Fruit fly (Drosophila melanogaster) whole organism, embryonic: ENCODE data around the gene CG2875.

Experiments
- Aef1 ChIP-seq: fragments of 200-800 bp; sonication (Bioruptor generic); IDR thresholded peaks from 3 replicates; pipeline ENCODE4 v1.3.6; 2022; ENCODE audit warnings: missing biosample characterization, missing genetic modification characterization
- Antp ChIP-seq: fragments of 200-800 bp; sonication (Bioruptor generic); optimal IDR thresholded peaks from 3 replicates; lab custom pipeline; 2016; ENCODE audit warnings: missing biosample characterization, missing genetic modification characterization
- B-H1 ChIP-seq: fragments of 200-800 bp; sonication (Bioruptor generic); IDR thresholded peaks from 3 replicates; pipeline ENCODE4 v1.3.6; 2022; ENCODE audit warnings: missing biosample characterization, missing genetic modification characterization
- BEAF-32 ChIP-seq: fragments of 200-800 bp; sonication (Bioruptor generic); optimal IDR thresholded peaks from 3 replicates; lab custom pipeline; 2017; ENCODE audit warnings: missing biosample characterization, missing genetic modification characterization, mild to moderate bottlenecking, moderate library complexity, missing genetic modification reagents
- Bdp1 ChIP-seq: fragments of 200-800 bp; sonication (Bioruptor generic); optimal IDR thresholded peaks from 3 replicates; lab custom pipeline; 2016; ENCODE audit warnings: missing biosample characterization, missing genetic modification characterization
- CG10209 ChIP-seq: fragments of 200-800 bp; sonication (Bioruptor generic); optimal IDR thresholded peaks from 3 replicates; lab custom pipeline; 2017; ENCODE audit warnings: missing biosample characterization, mild to moderate bottlenecking, missing genetic modification characterization, missing genetic modification reagents
- CG10274 ChIP-seq: fragments of 200-800 bp; sonication (Bioruptor generic); optimal IDR thresholded peaks from 3 replicates; lab custom pipeline; 2017; ENCODE audit warnings: missing biosample characterization, mild to moderate bottlenecking, missing genetic modification characterization
- CG11696 ChIP-seq: fragments of 200-800 bp; sonication (Bioruptor generic); IDR thresholded peaks from 2 replicates; pipeline ENCODE4 v1.3.6; 2022; ENCODE audit warnings: missing biosample characterization, missing genetic modification characterization
- CG12219 ChIP-seq: fragments of 200-800 bp; sonication (Bioruptor generic); optimal IDR thresholded peaks from 3 replicates; lab custom pipeline; 2018; ENCODE audit warnings: missing biosample characterization, mild to moderate bottlenecking, missing genetic modification characterization
- CG12769 ChIP-seq: fragments of 200-800 bp; sonication (Bioruptor generic); optimal IDR thresholded peaks from 2 replicates; lab custom pipeline; 2019; ENCODE audit warnings: missing biosample characterization, mild to moderate bottlenecking, missing genetic modification characterization, moderate library complexity
- CG13894 ChIP-seq: fragments of 200-800 bp; sonication (Bioruptor generic); optimal IDR thresholded peaks from 3 replicates; lab custom pipeline; 2018; ENCODE audit warnings: missing biosample characterization, mild to moderate bottlenecking, missing genetic modification characterization, moderate library complexity
- CG14014 ChIP-seq: fragments of 200-800 bp; sonication (Bioruptor generic); IDR thresholded peaks from 2 replicates; pipeline ENCODE4 v1.3.6; 2022; ENCODE audit warnings: missing biosample characterization, missing genetic modification characterization
- CG15073 ChIP-seq: fragments of 200-800 bp; sonication (Bioruptor generic); optimal IDR thresholded peaks from 2 replicates; lab custom pipeline; 2016; ENCODE audit warnings: missing biosample characterization, missing genetic modification characterization
- CG1529 ChIP-seq: fragments of 200-800 bp; sonication (Bioruptor generic); optimal IDR thresholded peaks from 3 replicates; lab custom pipeline; 2018; ENCODE audit warnings: missing biosample characterization, missing genetic modification characterization
- CG1603 ChIP-seq: fragments of 200-800 bp; sonication (Bioruptor generic); optimal IDR thresholded peaks from 2 replicates; lab custom pipeline; 2019; ENCODE audit warnings: missing biosample characterization, mild to moderate bottlenecking, missing genetic modification characterization, moderate library complexity
- CG16813 ChIP-seq: fragments of 200-800 bp; sonication (Bioruptor generic); IDR thresholded peaks from 3 replicates; pipeline ENCODE4 v1.3.6; 2022; ENCODE audit warnings: missing biosample characterization, missing genetic modification characterization; ENCODE audit not compliant: partially characterized antibody
- CG17186 ChIP-seq: fragments of 200-800 bp; sonication (Bioruptor generic); optimal IDR thresholded peaks from 3 replicates; lab custom pipeline; 2017; ENCODE audit warnings: missing biosample characterization, missing genetic modification reagents, missing genetic modification characterization
- CG17359 ChIP-seq: fragments of 200-800 bp; sonication (Bioruptor generic); optimal IDR thresholded peaks from 3 replicates; lab custom pipeline; 2018; ENCODE audit warnings: missing biosample characterization, mild to moderate bottlenecking, missing genetic modification characterization, moderate library complexity
- CG32767 ChIP-seq: fragments of 200-800 bp; sonication (Bioruptor generic); IDR thresholded peaks from 2 replicates; pipeline ENCODE4 v1.3.6; 2022; ENCODE audit warnings: missing biosample characterization, missing genetic modification characterization
- CG6813 ChIP-seq: fragments of 200-800 bp; sonication (Bioruptor generic); optimal IDR thresholded peaks from 2 replicates; lab custom pipeline; 2017; ENCODE audit warnings: missing biosample characterization, missing genetic modification characterization, mild to moderate bottlenecking, moderate library complexity, missing genetic modification reagents
- CG7271 ChIP-seq: fragments of 200-800 bp; sonication (Bioruptor generic); optimal IDR thresholded peaks from 2 replicates; lab custom pipeline; 2018; ENCODE audit warnings: missing biosample characterization, mild to moderate bottlenecking, missing genetic modification characterization, moderate library complexity
- CG7556 ChIP-seq: fragments of 200-800 bp; sonication (Bioruptor generic); optimal IDR thresholded peaks from 2 replicates; lab custom pipeline; 2017; ENCODE audit warnings: missing biosample characterization, mild to moderate bottlenecking, missing genetic modification characterization
- CG7928 ChIP-seq: fragments of 200-800 bp; sonication (Bioruptor generic); optimal IDR thresholded peaks from 2 replicates; lab custom pipeline; 2017; ENCODE audit warnings: missing biosample characterization, mild to moderate bottlenecking, missing genetic modification characterization
- CG8359 ChIP-seq: fragments of 200-800 bp; sonication (Bioruptor generic); optimal IDR thresholded peaks from 2 replicates; lab custom pipeline; 2017; ENCODE audit warnings: missing biosample characterization, mild to moderate bottlenecking, missing genetic modification characterization, borderline replicate concordance
- CG8478 ChIP-seq: fragments of >200 bp; optimal IDR thresholded peaks from 2 replicates; lab custom pipeline; 2018
- Drgx ChIP-seq: fragments of 200-800 bp; sonication (Bioruptor generic); IDR thresholded peaks from 2 replicates; pipeline ENCODE4 v1.3.6; 2022; ENCODE audit warnings: missing biosample characterization, missing genetic modification characterization
- Ets97D ChIP-seq: fragments of 200-800 bp; sonication (Bioruptor generic); optimal IDR thresholded peaks from 3 replicates; lab custom pipeline; 2016; ENCODE audit warnings: missing biosample characterization, missing genetic modification characterization
- Hand ChIP-seq: fragments of 200-800 bp; sonication (Bioruptor generic); optimal IDR thresholded peaks from 2 replicates; lab custom pipeline; 2017; ENCODE audit warnings: mild to moderate bottlenecking, missing biosample characterization, missing genetic modification reagents, missing genetic modification characterization
- Hr78 ChIP-seq, 2 experiments: fragments of 200-800 bp in 1 of 2; fragments of >200 bp in 1 of 2; sonication (Bioruptor generic) in 1 of 2; optimal IDR thresholded peaks; 2 replicates each; lab custom pipeline; 2017 to 2019; ENCODE audit warnings: missing biosample characterization in 2 of 2, missing genetic modification characterization in 2 of 2, mild to moderate bottlenecking in 1 of 2, moderate library complexity in 1 of 2
- Meics ChIP-seq: fragments of 200-800 bp; sonication (Bioruptor generic); optimal IDR thresholded peaks from 2 replicates; lab custom pipeline; 2017; ENCODE audit warnings: missing biosample characterization, mild to moderate bottlenecking, missing genetic modification characterization
- NC2α ChIP-seq: fragments of 200-800 bp; sonication (Bioruptor generic); optimal IDR thresholded peaks from 2 replicates; lab custom pipeline; 2016; ENCODE audit warnings: missing biosample characterization, missing genetic modification characterization
- NC2β ChIP-seq: fragments of 200-800 bp; sonication (Bioruptor generic); optimal IDR thresholded peaks from 2 replicates; lab custom pipeline; 2016; ENCODE audit warnings: missing biosample characterization, missing genetic modification characterization
- Nf-YA ChIP-seq: fragments of 200-800 bp; sonication (Bioruptor generic); IDR thresholded peaks from 2 replicates; pipeline ENCODE4 v1.3.6; 2022; ENCODE audit warnings: missing biosample characterization, missing genetic modification characterization
- Rx ChIP-seq: fragments of 200-800 bp; sonication (Bioruptor generic); IDR thresholded peaks from 2 replicates; pipeline ENCODE4 v1.3.6; 2022; ENCODE audit warnings: missing biosample characterization, missing genetic modification characterization
- Sin3A ChIP-seq: fragments of >200 bp; optimal IDR thresholded peaks from 2 replicates; lab custom pipeline; 2018
- Spps ChIP-seq: fragments of 200-800 bp; sonication (Bioruptor generic); optimal IDR thresholded peaks from 2 replicates; lab custom pipeline; 2018; ENCODE audit warnings: missing biosample characterization, mild to moderate bottlenecking, missing genetic modification characterization
- Sry-δ ChIP-seq: fragments of 200-800 bp; sonication (Bioruptor generic); optimal IDR thresholded peaks from 2 replicates; lab custom pipeline; 2016; ENCODE audit warnings: missing biosample characterization, missing genetic modification characterization
- bab2 ChIP-seq: fragments of 200-800 bp; sonication (Bioruptor generic); optimal IDR thresholded peaks from 2 replicates; lab custom pipeline; 2016; ENCODE audit warnings: missing biosample characterization, missing genetic modification characterization
- bcd ChIP-seq: fragments of 200-800 bp; sonication (Bioruptor generic); optimal IDR thresholded peaks from 2 replicates; lab custom pipeline; 2017; ENCODE audit warnings: missing biosample characterization, mild to moderate bottlenecking, missing genetic modification characterization
- croc ChIP-seq: fragments of 200-800 bp; sonication (Bioruptor generic); conservative IDR thresholded peaks from 3 replicates; pipeline ENCODE4 v1.3.6; 2022; ENCODE audit warnings: missing biosample characterization, missing genetic modification characterization
- dati ChIP-seq: fragments of 200-800 bp; sonication (Bioruptor generic); IDR thresholded peaks from 2 replicates; pipeline ENCODE4 v1.3.6; 2022; ENCODE audit warnings: missing biosample characterization, missing genetic modification characterization
- ind ChIP-seq: fragments of 200-800 bp; sonication (Bioruptor generic); optimal IDR thresholded peaks from 3 replicates; lab custom pipeline; 2016; ENCODE audit warnings: missing biosample characterization, missing genetic modification characterization
- nerfin-1 ChIP-seq: fragments of 200-800 bp; sonication (Bioruptor generic); optimal IDR thresholded peaks from 3 replicates; lab custom pipeline; 2019; ENCODE audit warnings: missing biosample characterization, mild to moderate bottlenecking, missing genetic modification characterization, moderate library complexity
- pho ChIP-seq: fragments of 200-800 bp; sonication (Bioruptor generic); optimal IDR thresholded peaks from 2 replicates; lab custom pipeline; 2016; ENCODE audit warnings: missing biosample characterization, missing genetic modification characterization
- pita ChIP-seq: fragments of 200-800 bp; sonication (Bioruptor generic); optimal IDR thresholded peaks from 2 replicates; lab custom pipeline; 2017; ENCODE audit warnings: missing biosample characterization, mild to moderate bottlenecking, missing genetic modification characterization
- row ChIP-seq: fragments of 200-800 bp; sonication (Bioruptor generic); IDR thresholded peaks from 3 replicates; pipeline ENCODE4 v1.3.6; 2022; ENCODE audit warnings: missing biosample characterization, missing genetic modification characterization
- run ChIP-seq: fragments of 200-800 bp; sonication (Bioruptor generic); optimal IDR thresholded peaks from 3 replicates; lab custom pipeline; 2018; ENCODE audit warnings: missing biosample characterization, mild to moderate bottlenecking, missing genetic modification characterization
- sna ChIP-seq: fragments of 200-800 bp; sonication (Bioruptor generic); IDR thresholded peaks from 2 replicates; pipeline ENCODE4 v1.3.6; 2022; ENCODE audit warnings: missing biosample characterization, missing genetic modification characterization; ENCODE audit not compliant: partially characterized antibody
- tll ChIP-seq, 2 experiments: fragments of 200-800 bp in 1 of 2; fragments of >200 bp in 1 of 2; sonication (Bioruptor generic) in 1 of 2; optimal IDR thresholded peaks; 2 replicates each; lab custom pipeline; 2017 to 2019; ENCODE audit warnings: missing biosample characterization in 2 of 2, missing genetic modification characterization in 2 of 2, mild to moderate bottlenecking in 1 of 2, moderate library complexity in 1 of 2
- toy ChIP-seq: fragments of 200-800 bp; sonication (Bioruptor generic); IDR thresholded peaks from 2 replicates; pipeline ENCODE4 v1.3.6; 2022; ENCODE audit warnings: missing biosample characterization, missing genetic modification characterization

The CG2875 gene

DNA sequence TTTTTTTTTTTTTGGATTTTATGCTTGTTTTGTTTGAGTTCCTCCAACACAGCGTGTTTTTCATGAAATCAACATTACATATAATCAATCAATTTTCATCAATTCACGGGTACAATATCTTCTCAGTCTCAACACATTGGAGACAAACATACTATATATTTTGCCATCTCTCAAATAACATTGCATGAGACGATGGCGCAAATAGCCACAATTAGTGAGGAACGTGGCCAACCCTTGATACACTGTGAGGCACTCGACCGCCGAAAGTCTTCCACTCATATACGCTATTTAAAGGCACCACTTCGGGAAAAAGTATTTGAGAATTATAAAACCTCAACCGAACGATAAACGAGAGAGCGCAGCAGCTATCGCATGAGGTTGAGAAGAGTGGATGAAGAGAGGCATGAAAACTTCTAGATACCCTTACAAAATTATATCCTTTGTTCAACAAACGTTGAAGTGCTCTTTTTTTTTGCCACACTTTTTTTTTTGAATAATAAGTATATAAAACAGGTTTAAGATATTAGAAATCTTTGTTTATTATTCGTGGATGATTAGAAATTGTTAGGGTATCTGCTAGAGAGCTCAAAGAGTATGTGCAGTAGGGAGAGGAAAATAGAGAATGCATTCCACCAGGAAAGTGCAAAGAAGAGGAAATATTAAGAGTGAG lies 27.4 kb downstream of the CG2875 start (continued):
- peak; percentile 35 for TF ChIP-seq CG10274 (GFP tag; lab: Kevin White, UChicago)
- TF ChIP-seq CG7556 (GFP tag; lab: Kevin White, UChicago): peak; percentile 88
- TF ChIP-seq Nf-YA (GFP tag; lab: Robert Waterston, UW): peak; percentile 85
- TF ChIP-seq nerfin-1 (tag; lab: Kevin White, UChicago): peak; percentile 84
- TF ChIP-seq NC2α (GFP tag; lab: Kevin White, UChicago): peak; percentile 59
- peak; percentile 79 for TF ChIP-seq run
- TF ChIP-seq CG12219 (GFP tag; lab: Kevin White, UChicago): peak; percentile 84
- TF ChIP-seq Rx (GFP tag; lab: Robert Waterston, UW): peak; percentile 45
- TF ChIP-seq Bdp1 (GFP tag; lab: Kevin White, UChicago): peak; percentile 96
- TF ChIP-seq CG15073 (GFP tag; lab: Kevin White, UChicago): peak; percentile 17
- TF ChIP-seq Sin3A (lab: Kevin White, UChicago): no peak
- TF ChIP-seq CG13894 (tag; lab: Kevin White, UChicago): no peak
- TF ChIP-seq Sry-δ (GFP tag; lab: Kevin White, UChicago): peak; percentile 17
- TF ChIP-seq CG12769 (tag; lab: Kevin White, UChicago): peak; percentile 18
- TF ChIP-seq CG8359: peak; percentile 66

DNA sequence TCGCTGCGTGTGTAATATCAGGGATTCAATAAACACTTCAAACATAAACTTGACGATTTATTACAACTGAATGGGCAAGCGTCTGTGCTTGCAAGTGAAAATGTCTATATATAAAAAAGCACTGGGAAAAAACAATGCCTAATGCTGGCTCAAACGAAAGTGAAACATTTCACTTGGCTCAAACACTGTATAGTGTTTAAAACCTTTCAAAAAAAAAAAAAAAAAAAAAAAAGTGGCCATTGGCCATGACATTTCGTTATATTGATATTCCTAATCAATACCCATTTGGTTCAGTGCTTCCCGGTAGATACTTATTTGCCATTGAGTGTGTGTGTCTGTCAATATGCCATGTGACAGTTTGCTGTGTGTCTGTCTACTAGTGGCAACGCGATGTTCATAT lies 34.6 kb downstream of the CG2875 start:
- no peak for TF ChIP-seq CG7271
- TF ChIP-seq CG7928 (GFP tag; lab: Kevin White, UChicago): no peak
- TF ChIP-seq Hand (GFP tag; lab: Kevin White, UChicago): no peak
- TF ChIP-seq NC2β (GFP tag; lab: Kevin White, UChicago): no peak
- no peak for TF ChIP-seq CG17359 (tag; lab: Kevin White, UChicago)
- TF ChIP-seq bab2 (GFP tag; lab: Kevin White, UChicago): peak; percentile 50
- TF ChIP-seq BEAF-32 (GFP tag; lab: Kevin White, UChicago): no peak
- TF ChIP-seq Ets97D (GFP tag; lab: Kevin White, UChicago): no peak
- TF ChIP-seq dati: no peak
- no peak for TF ChIP-seq toy (GFP tag; lab: Robert Waterston, UW)
- TF ChIP-seq Meics (GFP tag; lab: Kevin White, UChicago): no peak
- no peak for TF ChIP-seq CG12769 (tag; lab: Kevin White, UChicago)
- TF ChIP-seq CG16813 (GFP tag; lab: Robert Waterston, UW): no peak
- TF ChIP-seq CG8478 (lab: Kevin White, UChicago): no peak
- TF ChIP-seq CG6813 (GFP tag; lab: Kevin White, UChicago): no peak
- TF ChIP-seq Aef1 (GFP tag; lab: Robert Waterston, UW): no peak
- TF ChIP-seq CG14014 (GFP tag; lab: Robert Waterston, UW): no peak
- no peak for TF ChIP-seq CG17186 (GFP tag; lab: Kevin White, UChicago)
- TF ChIP-seq sna (GFP tag; lab: Robert Waterston, UW): no peak
- no peak for TF ChIP-seq CG32767 (GFP tag; lab: Robert Waterston, UW)
- no peak for TF ChIP-seq pita
- TF ChIP-seq CG11696 (GFP tag; lab: Robert Waterston, UW): no peak
- TF ChIP-seq CG10209: no peak
- no peak for TF ChIP-seq croc (GFP tag; lab: Robert Waterston, UW)
- TF ChIP-seq ind (GFP tag; lab: Kevin White, UChicago): no peak
- TF ChIP-seq B-H1: no peak
- TF ChIP-seq Drgx (GFP tag; lab: Robert Waterston, UW): no peak
- peak; percentile 65 for TF ChIP-seq row
- TF ChIP-seq Hr78 (GFP tag; optimal IDR thresholded peaks at IDR 0.05; lab: Kevin White, UChicago): no peak
- no peak for TF ChIP-seq tll (GFP tag; optimal IDR thresholded peaks at IDR 0.05; lab: Kevin White, UChicago)
- no peak for TF ChIP-seq CG1529 (GFP tag; lab: Kevin White, UChicago)
- peak; percentile 14 for TF ChIP-seq pho (GFP tag; lab: Kevin White, UChicago)
- no peak for TF ChIP-seq bcd (GFP tag; lab: Kevin White, UChicago)
- TF ChIP-seq CG1603 (tag; lab: Kevin White, UChicago): no peak
- TF ChIP-seq Antp (GFP tag; lab: Kevin White, UChicago): peak; percentile 3
- TF ChIP-seq Spps: no peak
